Fruit fly (Drosophila melanogaster): ENCODE data around the gene CG4497.

DNA sequence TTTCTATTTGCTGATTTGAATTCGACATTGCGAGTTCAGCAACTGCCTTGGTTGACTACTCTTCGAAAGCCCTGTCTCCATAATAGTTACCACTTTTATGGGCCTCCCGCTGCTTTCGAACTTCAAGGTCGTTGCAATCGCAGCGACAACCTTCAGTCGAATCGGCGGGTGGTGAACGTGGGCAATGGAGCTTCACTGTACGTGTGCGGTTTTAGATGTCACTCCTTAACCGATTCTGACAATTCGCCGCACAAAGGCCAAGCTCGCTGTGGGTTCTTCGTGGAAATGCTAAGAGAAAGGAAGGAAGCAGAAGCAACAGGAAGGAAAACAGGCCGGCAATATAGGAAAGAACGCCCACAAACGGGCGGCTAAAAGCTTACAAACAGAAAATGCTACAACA lies 42.1 kb downstream of the CG4497 start:
- TF ChIP-seq CG8478 (optimal IDR thresholded peaks at IDR 0.05) (no peak), psq (optimal IDR thresholded peaks at IDR 0.05) (no peak), EcR (GFP tag; optimal IDR thresholded peaks at IDR 0.05) (no peak), usp (GFP tag; optimal IDR thresholded peaks at IDR 0.05) (no peak)

Data from whole organism.